Worm (Caenorhabditis elegans) whole organism, young adult: Measurements from ENCODE around the gene ilys-6.

ENCODE experiments used
- B0261.1 ChIP-seq: sonication (generic microtip); optimal IDR thresholded peaks from 2 replicates; lab custom pipeline; 2016; ENCODE audit warnings: mild to moderate bottlenecking, missing genetic modification characterization, moderate library complexity, missing compliant biosample characterization
- Y53G8AR.9 ChIP-seq: fragments of 200-800 bp; sonication (Bioruptor generic); conservative IDR thresholded peaks from 2 replicates; pipeline ENCODE4 v1.3.6; 2022; ENCODE audit warnings: missing genetic modification reagents, missing genetic modification characterization, missing compliant biosample characterization
- Y56A3A.18 ChIP-seq: fragments of 200-800 bp; sonication (Bioruptor generic); IDR thresholded peaks from 2 replicates; pipeline ENCODE4 v1.3.6; 2022; ENCODE audit warnings: missing genetic modification reagents, missing genetic modification characterization, missing compliant biosample characterization
- Y95B8A.8 ChIP-seq: fragments of 200-800 bp; sonication (Bioruptor generic); IDR thresholded peaks from 2 replicates; pipeline ENCODE4 v1.3.6; 2022; ENCODE audit warnings: missing genetic modification reagents, missing genetic modification characterization, missing compliant biosample characterization
- ama-1 ChIP-seq, 3 experiments: fragments of 150-350 bp in 1 of 3; sonication (generic microtip) in 2 of 3; optimal IDR thresholded peaks; 2 replicates each; lab custom pipeline; 2014 to 2018; ENCODE audit warnings: missing biosample characterization in 2 of 3, missing genetic modification characterization in 2 of 3, missing genetic modification reagents in 2 of 3
- attf-5 ChIP-seq: fragments of 200-800 bp; sonication (Bioruptor generic); optimal IDR thresholded peaks from 2 replicates; lab custom pipeline; 2018; ENCODE audit warnings: mild to moderate bottlenecking, missing genetic modification characterization, missing compliant biosample characterization
- attf-6 ChIP-seq: fragments of 200-800 bp; sonication (Bioruptor generic); IDR thresholded peaks from 2 replicates; pipeline ENCODE4 v1.3.6; 2022; ENCODE audit warnings: missing genetic modification reagents, missing genetic modification characterization, missing compliant biosample characterization
- bed-1 ChIP-seq: fragments of 200-800 bp; sonication (Bioruptor generic); IDR thresholded peaks from 2 replicates; pipeline ENCODE4 v1.3.6; 2022; ENCODE audit warnings: missing genetic modification reagents, missing genetic modification characterization, missing compliant biosample characterization
- bed-2 ChIP-seq: fragments of 200-800 bp; sonication (Bioruptor generic); IDR thresholded peaks from 2 replicates; pipeline ENCODE4 v1.3.6; 2022; ENCODE audit warnings: missing genetic modification reagents, missing genetic modification characterization, missing compliant biosample characterization
- ccch-3 ChIP-seq: fragments of 200-800 bp; sonication (Bioruptor generic); optimal IDR thresholded peaks from 2 replicates; lab custom pipeline; 2018; ENCODE audit warnings: mild to moderate bottlenecking, missing genetic modification characterization, missing compliant biosample characterization
- cebp-1 ChIP-seq, 2 experiments: fragments of 200-800 bp in 1 of 2; sonication (Bioruptor generic) in 1 of 2; sonication (generic microtip) in 1 of 2; IDR thresholded peaks in 1 of 2; optimal IDR thresholded peaks in 1 of 2; 2 replicates each; pipeline versions ENCODE4 v1.3.6 to Lab custom; 2017 to 2022; ENCODE audit warnings: missing compliant biosample characterization in 2 of 2, missing genetic modification characterization in 2 of 2, mild to moderate bottlenecking in 1 of 2, missing genetic modification reagents in 1 of 2, moderate library complexity in 1 of 2
- cebp-2 ChIP-seq: fragments of 200-800 bp; sonication (Bioruptor generic); IDR thresholded peaks from 2 replicates; pipeline ENCODE4 v1.3.6; 2022; ENCODE audit warnings: missing genetic modification characterization, missing compliant biosample characterization
- ceh-100 ChIP-seq: fragments of 200-800 bp; sonication (Bioruptor generic); IDR thresholded peaks from 2 replicates; pipeline ENCODE4 v1.3.6; 2022; ENCODE audit warnings: missing genetic modification reagents, missing genetic modification characterization, missing compliant biosample characterization
- ceh-40 ChIP-seq: fragments of 200-800 bp; sonication (Bioruptor generic); IDR thresholded peaks from 2 replicates; pipeline ENCODE4 v1.3.6; 2022; ENCODE audit warnings: missing genetic modification characterization, missing compliant biosample characterization
- ceh-91 ChIP-seq: fragments of 200-800 bp; sonication (Bioruptor generic); IDR thresholded peaks from 2 replicates; pipeline ENCODE4 v1.3.6; 2022; ENCODE audit warnings: missing genetic modification reagents, missing genetic modification characterization, missing compliant biosample characterization
- egl-18 ChIP-seq: fragments of 200-800 bp; sonication (Bioruptor generic); IDR thresholded peaks from 2 replicates; pipeline ENCODE4 v1.3.6; 2022; ENCODE audit warnings: missing genetic modification reagents, missing genetic modification characterization, missing compliant biosample characterization
- egrh-3 ChIP-seq: fragments of 200-800 bp; sonication (Bioruptor generic); IDR thresholded peaks from 2 replicates; pipeline ENCODE4 v1.3.6; 2022; ENCODE audit warnings: missing genetic modification reagents, missing genetic modification characterization, missing compliant biosample characterization
- ekl-4 ChIP-seq: fragments of 200-800 bp; sonication (Bioruptor generic); IDR thresholded peaks from 2 replicates; pipeline ENCODE4 v1.3.6; 2022; ENCODE audit warnings: missing genetic modification reagents, missing genetic modification characterization, missing compliant biosample characterization
- hlh-12 ChIP-seq: sonication (generic microtip); optimal IDR thresholded peaks from 2 replicates; lab custom pipeline; 2016; ENCODE audit warnings: missing genetic modification characterization, missing compliant biosample characterization
- hmg-1.2 ChIP-seq: fragments of 200-800 bp; sonication (Bioruptor generic); IDR thresholded peaks from 2 replicates; pipeline ENCODE4 v1.3.6; 2022; ENCODE audit warnings: missing genetic modification reagents, missing genetic modification characterization, missing compliant biosample characterization
- let-526 ChIP-seq: fragments of 200-800 bp; sonication (Bioruptor generic); IDR thresholded peaks from 2 replicates; pipeline ENCODE4 v1.3.6; 2022; ENCODE audit warnings: missing genetic modification reagents, missing genetic modification characterization, missing compliant biosample characterization
- lin-26 ChIP-seq: fragments of 200-800 bp; sonication (Bioruptor generic); IDR thresholded peaks from 2 replicates; pipeline ENCODE4 v1.3.6; 2022; ENCODE audit warnings: missing genetic modification reagents, missing genetic modification characterization, missing compliant biosample characterization
- lin-54 ChIP-seq: fragments of 200-800 bp; sonication (Bioruptor generic); optimal IDR thresholded peaks from 2 replicates; lab custom pipeline; 2018; ENCODE audit warnings: mild to moderate bottlenecking, missing genetic modification characterization, missing compliant biosample characterization
- lsl-1 ChIP-seq: fragments of 200-800 bp; sonication (Bioruptor generic); optimal IDR thresholded peaks from 2 replicates; lab custom pipeline; 2018; ENCODE audit warnings: mild to moderate bottlenecking, missing genetic modification characterization, moderate library complexity, missing compliant biosample characterization
- mcd-1 ChIP-seq: fragments of 200-800 bp; sonication (Bioruptor generic); IDR thresholded peaks from 2 replicates; pipeline ENCODE4 v1.3.6; 2022; ENCODE audit warnings: missing genetic modification reagents, missing genetic modification characterization, missing compliant biosample characterization
- nfyb-1 ChIP-seq: fragments of 200-800 bp; sonication (Bioruptor generic); IDR thresholded peaks from 2 replicates; pipeline ENCODE4 v1.3.6; 2022; ENCODE audit warnings: missing genetic modification reagents, missing genetic modification characterization, missing compliant biosample characterization
- nhr-120 ChIP-seq: fragments of 200-800 bp; sonication (Bioruptor generic); IDR thresholded peaks from 2 replicates; pipeline ENCODE4 v1.3.6; 2022; ENCODE audit warnings: missing genetic modification characterization, missing compliant biosample characterization
- rcor-1 ChIP-seq: fragments of 200-800 bp; sonication (Bioruptor generic); IDR thresholded peaks from 2 replicates; pipeline ENCODE4 v1.3.6; 2022; ENCODE audit warnings: missing genetic modification reagents, missing genetic modification characterization, missing compliant biosample characterization
- repo-1 ChIP-seq: sonication (generic microtip); optimal IDR thresholded peaks from 2 replicates; lab custom pipeline; 2017; ENCODE audit warnings: mild to moderate bottlenecking, missing genetic modification characterization, missing compliant biosample characterization
- rpc-1 ChIP-seq, 2 experiments: fragments of 150-350 bp in 1 of 2; sonication (generic microtip) in 1 of 2; optimal IDR thresholded peaks; 2 replicates each; lab custom pipeline; 2014 to 2018; ENCODE audit warnings: missing biosample characterization in 1 of 2, missing genetic modification characterization in 1 of 2, missing genetic modification reagents in 1 of 2, missing genotype in 1 of 2
- snpc-4 ChIP-seq, 5 experiments: fragments of 150-350 bp in 1 of 5; sonication (generic microtip) in 4 of 5; optimal IDR thresholded peaks; 2 replicates each; lab custom pipeline; 2014 to 2018; ENCODE audit warnings: missing genetic modification characterization in 5 of 5, missing biosample characterization in 3 of 5, antibody characterized with exemption in 2 of 5, mild to moderate bottlenecking in 2 of 5, missing compliant biosample characterization in 2 of 5, missing genotype in 2 of 5, moderate library complexity in 2 of 5, missing genetic modification reagents in 1 of 5
- xnd-1 ChIP-seq: sonication (generic microtip); optimal IDR thresholded peaks from 2 replicates; lab custom pipeline; 2016; ENCODE audit warnings: missing genotype, missing genetic modification reagents, missing genetic modification characterization, missing compliant biosample characterization
- zfh-2 ChIP-seq: fragments of 200-800 bp; sonication (Bioruptor generic); conservative IDR thresholded peaks from 2 replicates; pipeline ENCODE4 v1.3.6; 2022; ENCODE audit warnings: missing genetic modification reagents, missing genetic modification characterization, missing compliant biosample characterization
- ztf-28 ChIP-seq: fragments of 200-800 bp; sonication (Bioruptor generic); IDR thresholded peaks from 2 replicates; pipeline ENCODE4 v1.3.6; 2022; ENCODE audit warnings: missing genetic modification reagents, missing genetic modification characterization, missing compliant biosample characterization

ilys-6 gene

DNA sequence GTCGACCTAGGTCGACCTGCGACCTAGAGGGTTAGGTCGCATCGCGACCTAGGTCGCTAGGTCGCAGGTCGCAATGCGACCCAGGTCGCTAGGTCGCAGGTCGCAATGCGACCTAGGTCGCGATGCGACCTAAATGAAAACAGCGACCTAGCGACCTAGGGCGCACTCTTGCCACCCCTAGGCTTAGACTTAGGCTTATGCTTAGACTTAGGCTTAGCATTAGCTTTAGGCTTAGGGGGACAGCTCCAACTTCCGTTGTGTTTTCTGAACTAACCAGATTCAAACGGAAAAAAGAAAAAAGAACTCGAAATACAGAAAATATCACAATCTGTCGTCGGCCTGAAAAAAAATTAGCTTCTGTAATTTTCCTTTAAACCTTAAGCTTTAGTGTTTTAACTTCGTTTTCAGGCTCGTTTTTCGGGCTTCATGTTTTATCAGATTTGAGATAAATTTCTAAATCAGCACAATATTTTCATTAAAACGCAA is 49.1 kb downstream of the ilys-6 start:
- TF ChIP-seq Y95B8A.8 (GFP tag; lab: Robert Waterston, UW) (0 out of 2 replicates have a peak, but pooled peaks have one; percentile 18), ekl-4 (GFP tag; lab: Robert Waterston, UW) (0 out of 2 replicates have a peak, but pooled peaks have one; percentile 24), egl-18 (GFP tag; lab: Robert Waterston, UW) (no peak), Y56A3A.18 (0 out of 2 replicates have a peak, but pooled peaks have one; percentile 73), lin-54 (GFP tag; lab: Kevin White, UChicago) (peak; percentile 11), ztf-28 (GFP tag; lab: Robert Waterston, UW) (peak; percentile 9; the same call in 1 of the 2 replicates), hmg-1.2 (GFP tag; lab: Robert Waterston, UW) (no peak), attf-6 (GFP tag; lab: Robert Waterston, UW) (0 out of 2 replicates have a peak, but pooled peaks have one; percentile 49), cebp-2 (GFP tag; lab: Robert Waterston, UW) (0 out of 2 replicates have a peak, but pooled peaks have one; percentile 47), egrh-3 (peak; percentile 32; the same call in 1 of the 2 replicates), rcor-1 (GFP tag; lab: Robert Waterston, UW) (no peak), bed-2 (GFP tag; lab: Robert Waterston, UW) (0 out of 2 replicates have a peak, but pooled peaks have one; percentile 10), lin-26 (0 out of 2 replicates have a peak, but pooled peaks have one; percentile 18), hlh-12 (no peak), ceh-40 (GFP tag; lab: Robert Waterston, UW) (0 out of 2 replicates have a peak, but pooled peaks have one; percentile 45), lsl-1 (GFP tag; lab: Kevin White, UChicago) (no peak), zfh-2 (GFP tag; lab: Robert Waterston, UW) (0 out of 2 replicates have a peak, but pooled peaks have one; percentile 17), nfyb-1 (GFP tag; lab: Robert Waterston, UW) (0 out of 2 replicates have a peak, but pooled peaks have one; percentile 46), cebp-1 (GFP tag; IDR thresholded peaks at IDR 0.05; lab: Robert Waterston, UW) (no peak), cebp-1 (tag; optimal IDR thresholded peaks at IDR 0.05; lab: Kevin White, UChicago) (peak; percentile 22), xnd-1 (no peak), ceh-91 (no peak), B0261.1 (tag; lab: Kevin White, UChicago) (no peak), ama-1 (optimal IDR thresholded peaks at IDR 0.05; lab: Kevin White, UChicago) (no peak), ama-1 (GFP tag; optimal IDR thresholded peaks at IDR 0.05; lab: Kevin White, UChicago) (peak in 1 of 2 experiments; percentile 63), ccch-3 (GFP tag; lab: Kevin White, UChicago) (no peak), nhr-120 (GFP tag; lab: Robert Waterston, UW) (0 out of 2 replicates have a peak, but pooled peaks have one; percentile 33), snpc-4 (GFP tag; optimal IDR thresholded peaks at IDR 0.05; lab: Kevin White, UChicago) (no peak), snpc-4 (tag; optimal IDR thresholded peaks at IDR 0.05; lab: Kevin White, UChicago) (no peak), attf-5 (GFP tag; lab: Kevin White, UChicago) (no peak), let-526 (no peak), mcd-1 (GFP tag; lab: Robert Waterston, UW) (peak; percentile 45), rpc-1 (optimal IDR thresholded peaks at IDR 0.05; lab: Kevin White, UChicago) (no peak), rpc-1 (tag; optimal IDR thresholded peaks at IDR 0.05; lab: Kevin White, UChicago) (no peak), Y53G8AR.9 (peak; percentile 73), ceh-100 (GFP tag; lab: Robert Waterston, UW) (peak; percentile 33), bed-1 (GFP tag; lab: Robert Waterston, UW) (0 out of 2 replicates have a peak, but pooled peaks have one; percentile 61)
- TF ChIP-seq, all 124 proteins: peak for 20

ce11 chrIV:4013621-4014020 is 49.9 kb downstream of the ilys-6 start:
- TF ChIP-seq egl-18 (GFP tag; lab: Robert Waterston, UW) (0 out of 2 replicates have a peak, but pooled peaks have one; percentile 6), mcd-1 (GFP tag; lab: Robert Waterston, UW) (0 out of 2 replicates have a peak, but pooled peaks have one; percentile 7), zfh-2 (GFP tag; lab: Robert Waterston, UW) (peak; percentile 62), repo-1 (tag; lab: Kevin White, UChicago) (no peak)
